Worm (Caenorhabditis elegans): Measurements from ENCODE around the gene T27A10.2.

- no peak for TF ChIP-seq pes-1 (GFP tag; IDR thresholded peaks at IDR 0.05)
- no peak for TF ChIP-seq ama-1 (optimal IDR thresholded peaks at IDR 0.05)
- TF ChIP-seq tra-4 (tag; optimal IDR thresholded peaks at IDR 0.05) = no peak
- TF ChIP-seq hmg-4 (GFP tag; optimal IDR thresholded peaks at IDR 0.05) = no peak
- no peak for TF ChIP-seq ets-7 (tag; optimal IDR thresholded peaks at IDR 0.05)
Measured at ce11 chrX:3552948-3553347, 32.8 kb upstream of the T27A10.2 start.

All from whole organism, early embryonic.